Worm (Caenorhabditis elegans) whole organism, young adult: ENCODE measurements around the gene dgk-1.

ENCODE experiments used
- C17E4.6 ChIP-seq: fragments of 200-800 bp; sonication (Bioruptor generic); IDR thresholded peaks from 2 replicates; pipeline ENCODE4 v1.3.6; 2022; ENCODE audit warnings: missing genetic modification reagents, missing genetic modification characterization, missing compliant biosample characterization
- F55B11.4 ChIP-seq: sonication (generic microtip); optimal IDR thresholded peaks from 2 replicates; lab custom pipeline; 2016; ENCODE audit warnings: missing compliant biosample characterization, missing genetic modification characterization, borderline replicate concordance; ENCODE audit not compliant: insufficient read depth
- Y53F4B.3 ChIP-seq: fragments of 200-800 bp; sonication (Bioruptor generic); IDR thresholded peaks from 2 replicates; pipeline ENCODE4 v1.3.6; 2022; ENCODE audit warnings: missing genetic modification reagents, missing genetic modification characterization, missing compliant biosample characterization
- Y79H2A.3 ChIP-seq: fragments of 200-800 bp; sonication (Bioruptor generic); conservative IDR thresholded peaks from 2 replicates; pipeline ENCODE4 v1.3.6; 2022; ENCODE audit warnings: missing genetic modification reagents, missing genetic modification characterization, missing compliant biosample characterization
- akir-1 ChIP-seq: fragments of 200-800 bp; sonication (Bioruptor generic); optimal IDR thresholded peaks from 2 replicates; lab custom pipeline; 2018; ENCODE audit warnings: mild to moderate bottlenecking, missing genetic modification characterization, moderate library complexity, missing compliant biosample characterization
- ama-1 ChIP-seq, 3 experiments: fragments of 150-350 bp in 1 of 3; sonication (generic microtip) in 2 of 3; optimal IDR thresholded peaks; 2 replicates each; lab custom pipeline; 2014 to 2018; ENCODE audit warnings: missing biosample characterization in 2 of 3, missing genetic modification characterization in 2 of 3, missing genetic modification reagents in 2 of 3
- aptf-3 ChIP-seq: fragments of 200-800 bp; sonication (Bioruptor generic); IDR thresholded peaks from 2 replicates; pipeline ENCODE4 v1.3.6; 2022; ENCODE audit warnings: missing genetic modification characterization, missing compliant biosample characterization
- attf-3 ChIP-seq: fragments of 200-800 bp; sonication (Bioruptor generic); conservative IDR thresholded peaks from 2 replicates; pipeline ENCODE4 v1.3.6; 2022; ENCODE audit warnings: missing genetic modification reagents, missing genetic modification characterization, missing compliant biosample characterization
- attf-5 ChIP-seq: fragments of 200-800 bp; sonication (Bioruptor generic); optimal IDR thresholded peaks from 2 replicates; lab custom pipeline; 2018; ENCODE audit warnings: mild to moderate bottlenecking, missing genetic modification characterization, missing compliant biosample characterization
- cebp-2 ChIP-seq: fragments of 200-800 bp; sonication (Bioruptor generic); IDR thresholded peaks from 2 replicates; pipeline ENCODE4 v1.3.6; 2022; ENCODE audit warnings: missing genetic modification characterization, missing compliant biosample characterization
- chd-7 ChIP-seq: sonication (generic microtip); optimal IDR thresholded peaks from 2 replicates; lab custom pipeline; 2016; ENCODE audit warnings: mild to moderate bottlenecking, missing genetic modification characterization, moderate library complexity, missing compliant biosample characterization
- dox-1 ChIP-seq: fragments of 200-800 bp; sonication (Bioruptor generic); IDR thresholded peaks from 2 replicates; pipeline ENCODE4 v1.3.6; 2022; ENCODE audit warnings: missing genetic modification reagents, missing genetic modification characterization, missing compliant biosample characterization
- ekl-4 ChIP-seq: fragments of 200-800 bp; sonication (Bioruptor generic); IDR thresholded peaks from 2 replicates; pipeline ENCODE4 v1.3.6; 2022; ENCODE audit warnings: missing genetic modification reagents, missing genetic modification characterization, missing compliant biosample characterization
- him-1 ChIP-seq: sonication (generic microtip); optimal IDR thresholded peaks from 2 replicates; lab custom pipeline; 2016; ENCODE audit warnings: missing genotype, missing genetic modification reagents, missing genetic modification characterization, missing compliant biosample characterization
- hlh-26 ChIP-seq: fragments of 200-800 bp; sonication (Bioruptor generic); conservative IDR thresholded peaks from 2 replicates; pipeline ENCODE4 v1.3.6; 2022; ENCODE audit warnings: missing genetic modification reagents, missing genetic modification characterization, missing compliant biosample characterization
- hmg-1.2 ChIP-seq: fragments of 200-800 bp; sonication (Bioruptor generic); IDR thresholded peaks from 2 replicates; pipeline ENCODE4 v1.3.6; 2022; ENCODE audit warnings: missing genetic modification reagents, missing genetic modification characterization, missing compliant biosample characterization
- hmg-20 ChIP-seq: fragments of 200-800 bp; sonication (Bioruptor generic); IDR thresholded peaks from 2 replicates; pipeline ENCODE4 v1.3.6; 2022; ENCODE audit warnings: missing genetic modification reagents, missing genetic modification characterization, missing compliant biosample characterization
- hrde-1 ChIP-seq: sonication (generic microtip); optimal IDR thresholded peaks from 2 replicates; lab custom pipeline; 2016; ENCODE audit warnings: missing genetic modification characterization, mild to moderate bottlenecking, missing compliant biosample characterization, moderate library complexity, missing genotype, missing genetic modification reagents, borderline replicate concordance
- lin-35 ChIP-seq, 3 experiments: fragments of 150-350 bp in 2 of 3; sonication (generic microtip) in 1 of 3; optimal IDR thresholded peaks; 2 replicates each; lab custom pipeline; 2014 to 2018; ENCODE audit warnings: missing biosample characterization in 3 of 3, missing genetic modification characterization in 3 of 3, missing genetic modification reagents in 3 of 3
- lin-40 ChIP-seq: sonication (generic microtip); optimal IDR thresholded peaks from 2 replicates; lab custom pipeline; 2016; ENCODE audit warnings: missing genetic modification characterization, mild to moderate bottlenecking, missing compliant biosample characterization, missing genotype, missing genetic modification reagents
- mcd-1 ChIP-seq: fragments of 200-800 bp; sonication (Bioruptor generic); IDR thresholded peaks from 2 replicates; pipeline ENCODE4 v1.3.6; 2022; ENCODE audit warnings: missing genetic modification reagents, missing genetic modification characterization, missing compliant biosample characterization
- nfyb-1 ChIP-seq: fragments of 200-800 bp; sonication (Bioruptor generic); IDR thresholded peaks from 2 replicates; pipeline ENCODE4 v1.3.6; 2022; ENCODE audit warnings: missing genetic modification reagents, missing genetic modification characterization, missing compliant biosample characterization
- nhr-27 ChIP-seq: fragments of 200-800 bp; sonication (Bioruptor generic); optimal IDR thresholded peaks from 2 replicates; lab custom pipeline; 2018; ENCODE audit warnings: mild to moderate bottlenecking, missing genetic modification characterization, moderate library complexity, missing compliant biosample characterization
- nhr-80 ChIP-seq: sonication (generic microtip); optimal IDR thresholded peaks from 2 replicates; lab custom pipeline; 2016; ENCODE audit warnings: missing genetic modification characterization, missing compliant biosample characterization
- nhr-90 ChIP-seq: sonication (generic microtip); optimal IDR thresholded peaks from 2 replicates; lab custom pipeline; 2016; ENCODE audit warnings: missing genotype, mild to moderate bottlenecking, missing genetic modification characterization, missing compliant biosample characterization
- rec-8 ChIP-seq, 2 experiments: sonication (generic microtip); optimal IDR thresholded peaks; 2 replicates each; lab custom pipeline; 2016; ENCODE audit warnings: mild to moderate bottlenecking in 2 of 2, missing genetic modification characterization in 2 of 2, missing genetic modification reagents in 2 of 2, missing genotype in 2 of 2, missing biosample characterization in 1 of 2, missing compliant biosample characterization in 1 of 2, moderate library complexity in 1 of 2
- repo-1 ChIP-seq: sonication (generic microtip); optimal IDR thresholded peaks from 2 replicates; lab custom pipeline; 2017; ENCODE audit warnings: mild to moderate bottlenecking, missing genetic modification characterization, missing compliant biosample characterization
- snpc-4 ChIP-seq, 5 experiments: fragments of 150-350 bp in 1 of 5; sonication (generic microtip) in 4 of 5; optimal IDR thresholded peaks; 2 replicates each; lab custom pipeline; 2014 to 2018; ENCODE audit warnings: missing genetic modification characterization in 5 of 5, missing biosample characterization in 3 of 5, antibody characterized with exemption in 2 of 5, mild to moderate bottlenecking in 2 of 5, missing compliant biosample characterization in 2 of 5, missing genotype in 2 of 5, moderate library complexity in 2 of 5, missing genetic modification reagents in 1 of 5
- somi-1 ChIP-seq: fragments of 200-800 bp; sonication (Bioruptor generic); optimal IDR thresholded peaks from 2 replicates; lab custom pipeline; 2018; ENCODE audit warnings: mild to moderate bottlenecking, missing genetic modification characterization, missing compliant biosample characterization
- sptf-2 ChIP-seq: fragments of 200-800 bp; sonication (Bioruptor generic); optimal IDR thresholded peaks from 2 replicates; lab custom pipeline; 2018; ENCODE audit warnings: mild to moderate bottlenecking, missing genetic modification characterization, missing compliant biosample characterization
- tbx-9 ChIP-seq: sonication (generic microtip); optimal IDR thresholded peaks from 2 replicates; lab custom pipeline; 2016; ENCODE audit warnings: borderline replicate concordance, missing genetic modification characterization, inconsistent platforms, missing compliant biosample characterization
- ztf-22 ChIP-seq: fragments of 200-800 bp; sonication (Bioruptor generic); optimal IDR thresholded peaks from 2 replicates; lab custom pipeline; 2018; ENCODE audit warnings: mild to moderate bottlenecking, missing genetic modification characterization, moderate library complexity, missing compliant biosample characterization
- ztf-26 ChIP-seq: sonication (generic microtip); optimal IDR thresholded peaks from 2 replicates; lab custom pipeline; 2017; ENCODE audit warnings: missing genetic modification characterization, missing compliant biosample characterization
- ztf-28 ChIP-seq: fragments of 200-800 bp; sonication (Bioruptor generic); IDR thresholded peaks from 2 replicates; pipeline ENCODE4 v1.3.6; 2022; ENCODE audit warnings: missing genetic modification reagents, missing genetic modification characterization, missing compliant biosample characterization
- ztf-3 ChIP-seq: fragments of 200-800 bp; sonication (Bioruptor generic); optimal IDR thresholded peaks from 2 replicates; lab custom pipeline; 2018; ENCODE audit warnings: mild to moderate bottlenecking, missing genetic modification characterization, missing compliant biosample characterization

The dgk-1 gene

ce11 chrX:963171-963570 is 28.1 kb downstream of the dgk-1 start, which contains the start of gene ncs-1:
TSS of gene ncs-1 (minus strand) at chrX:963271.
- TF ChIP-seq repo-1 (tag; lab: Kevin White, UChicago): no peak
- no peak for TF ChIP-seq ekl-4 (GFP tag; lab: Robert Waterston, UW)
- no peak for TF ChIP-seq nhr-90
- no peak for TF ChIP-seq ztf-22
- no peak for TF ChIP-seq nhr-27 (tag; lab: Kevin White, UChicago)

ce11 chrX:960139-960538 is 31.1 kb downstream of the dgk-1 start:
- TF ChIP-seq somi-1 (GFP tag; lab: Kevin White, UChicago) (no peak), Y53F4B.3 (GFP tag; lab: Robert Waterston, UW) (no peak), him-1 (tag; lab: Kevin White, UChicago) (no peak)

ce11 chrX:957581-957980 is 33.7 kb downstream of the dgk-1 start, which contains the start of gene chil-10:
TSS of gene chil-10 (plus strand) at chrX:957881.
- TF ChIP-seq cebp-2 (GFP tag; lab: Robert Waterston, UW) (no peak), lin-35 (GFP tag; optimal IDR thresholded peaks at IDR 0.05; lab: Kevin White, UChicago) (no peak), chd-7 (tag; lab: Kevin White, UChicago) (no peak), dox-1 (GFP tag; lab: Robert Waterston, UW) (no peak), tbx-9 (tag; lab: Kevin White, UChicago) (no peak), ama-1 (optimal IDR thresholded peaks at IDR 0.05; lab: Kevin White, UChicago) (no peak), ama-1 (GFP tag; optimal IDR thresholded peaks at IDR 0.05; lab: Kevin White, UChicago) (no peak), hmg-20 (GFP tag; lab: Robert Waterston, UW) (no peak), akir-1 (no peak), hrde-1 (no peak), rec-8 (tag; optimal IDR thresholded peaks at IDR 0.05; lab: Kevin White, UChicago) (no peak), C17E4.6 (GFP tag; lab: Robert Waterston, UW) (no peak)

- TF ChIP-seq sptf-2: no peak
- no peak for TF ChIP-seq aptf-3 (GFP tag; lab: Robert Waterston, UW)
- TF ChIP-seq hlh-26 (GFP tag; lab: Robert Waterston, UW): no peak
- peak; percentile 10 for TF ChIP-seq lin-40 (tag; lab: Kevin White, UChicago)
- no peak for TF ChIP-seq mcd-1 (GFP tag; lab: Robert Waterston, UW)
- TF ChIP-seq Y79H2A.3 (GFP tag; lab: Robert Waterston, UW): no peak
- peak; percentile 4 for TF ChIP-seq nhr-80
- TF ChIP-seq attf-5 (GFP tag; lab: Kevin White, UChicago): no peak
- TF ChIP-seq ztf-26 (tag; lab: Kevin White, UChicago): no peak
- no peak for TF ChIP-seq dox-1 (GFP tag; lab: Robert Waterston, UW)
- no peak for TF ChIP-seq hmg-1.2 (GFP tag; lab: Robert Waterston, UW)
- no peak for TF ChIP-seq ztf-28 (GFP tag; lab: Robert Waterston, UW)
- TF ChIP-seq attf-3: peak; percentile 87
- no peak for TF ChIP-seq F55B11.4
- 0 out of 2 replicates have a peak, but pooled peaks have one; percentile 13 for TF ChIP-seq nfyb-1 (GFP tag; lab: Robert Waterston, UW)
- TF ChIP-seq snpc-4 (GFP tag; optimal IDR thresholded peaks at IDR 0.05; lab: Kevin White, UChicago): no peak
- TF ChIP-seq snpc-4 (tag; optimal IDR thresholded peaks at IDR 0.05; lab: Kevin White, UChicago): no peak
- TF ChIP-seq ztf-3: no peak
- TF ChIP-seq, all 124 proteins: peak for 4
Observed at ce11 chrX:954499-955061, 36.7 kb downstream of the dgk-1 start, which contains the start of gene apm-3. TSS of gene apm-3 (plus strand) at chrX:954975.
